Fruit fly (Drosophila melanogaster) whole organism, embryonic: ENCODE measurements around the gene CG17154.

Source experiments
- Ada2b ChIP-seq: fragments of 200-800 bp; sonication (Bioruptor generic); IDR thresholded peaks from 2 replicates; pipeline ENCODE4 v1.3.6; 2022; ENCODE audit warnings: missing biosample characterization, missing genetic modification characterization
- Aef1 ChIP-seq: fragments of 200-800 bp; sonication (Bioruptor generic); IDR thresholded peaks from 3 replicates; pipeline ENCODE4 v1.3.6; 2022; ENCODE audit warnings: missing biosample characterization, missing genetic modification characterization
- Antp ChIP-seq: fragments of 200-800 bp; sonication (Bioruptor generic); optimal IDR thresholded peaks from 3 replicates; lab custom pipeline; 2016; ENCODE audit warnings: missing biosample characterization, missing genetic modification characterization
- Bgb ChIP-seq: fragments of 200-800 bp; sonication (Bioruptor generic); IDR thresholded peaks from 2 replicates; pipeline ENCODE4 v1.3.6; 2022; ENCODE audit warnings: missing biosample characterization, missing genetic modification characterization; ENCODE audit not compliant: partially characterized antibody
- CG11696 ChIP-seq: fragments of 200-800 bp; sonication (Bioruptor generic); IDR thresholded peaks from 2 replicates; pipeline ENCODE4 v1.3.6; 2022; ENCODE audit warnings: missing biosample characterization, missing genetic modification characterization
- CG12769 ChIP-seq: fragments of 200-800 bp; sonication (Bioruptor generic); optimal IDR thresholded peaks from 2 replicates; lab custom pipeline; 2019; ENCODE audit warnings: missing biosample characterization, mild to moderate bottlenecking, missing genetic modification characterization, moderate library complexity
- CG13894 ChIP-seq: fragments of 200-800 bp; sonication (Bioruptor generic); optimal IDR thresholded peaks from 3 replicates; lab custom pipeline; 2018; ENCODE audit warnings: missing biosample characterization, mild to moderate bottlenecking, missing genetic modification characterization, moderate library complexity
- CG14860 ChIP-seq: fragments of 200-800 bp; sonication (Bioruptor generic); IDR thresholded peaks from 3 replicates; pipeline ENCODE4 v1.3.6; 2022; ENCODE audit warnings: missing biosample characterization, missing genetic modification characterization; ENCODE audit not compliant: partially characterized antibody
- CG15601 ChIP-seq: fragments of 200-800 bp; sonication (Bioruptor generic); optimal IDR thresholded peaks from 3 replicates; lab custom pipeline; 2019; ENCODE audit warnings: missing biosample characterization, mild to moderate bottlenecking, missing genetic modification characterization, moderate library complexity
- CG1602 ChIP-seq: fragments of 200-800 bp; sonication (Bioruptor generic); optimal IDR thresholded peaks from 3 replicates; lab custom pipeline; 2016; ENCODE audit warnings: missing biosample characterization, missing genetic modification characterization
- CG16779 ChIP-seq: fragments of 200-800 bp; sonication (Bioruptor generic); IDR thresholded peaks from 2 replicates; pipeline ENCODE4 v1.3.6; 2022; ENCODE audit warnings: missing biosample characterization, missing genetic modification characterization
- CG17385 ChIP-seq: fragments of 200-800 bp; sonication (Bioruptor generic); optimal IDR thresholded peaks from 3 replicates; lab custom pipeline; 2018; ENCODE audit warnings: missing biosample characterization, mild to moderate bottlenecking, missing genetic modification characterization
- CG31365 ChIP-seq: fragments of 200-800 bp; sonication (Bioruptor generic); optimal IDR thresholded peaks from 2 replicates; lab custom pipeline; 2018; ENCODE audit warnings: missing biosample characterization, mild to moderate bottlenecking, missing genetic modification characterization
- CG31388 ChIP-seq: fragments of 200-800 bp; sonication (Bioruptor generic); optimal IDR thresholded peaks from 2 replicates; lab custom pipeline; 2016; ENCODE audit warnings: missing biosample characterization, missing genetic modification characterization
- CG3281 ChIP-seq: fragments of 200-800 bp; sonication (Bioruptor generic); optimal IDR thresholded peaks from 3 replicates; lab custom pipeline; 2017; ENCODE audit warnings: missing biosample characterization, mild to moderate bottlenecking, missing genetic modification characterization
- CG33557 ChIP-seq: fragments of 200-800 bp; sonication (Bioruptor generic); optimal IDR thresholded peaks from 2 replicates; lab custom pipeline; 2019; ENCODE audit warnings: missing biosample characterization, mild to moderate bottlenecking, missing genetic modification characterization, moderate library complexity
- CG5180 ChIP-seq: fragments of 200-800 bp; sonication (Bioruptor generic); optimal IDR thresholded peaks from 3 replicates; lab custom pipeline; 2017; ENCODE audit warnings: missing biosample characterization, missing genetic modification characterization, mild to moderate bottlenecking, moderate library complexity, missing genetic modification reagents
- CG6175 ChIP-seq: fragments of 200-800 bp; sonication (Bioruptor generic); IDR thresholded peaks from 3 replicates; pipeline ENCODE4 v1.3.6; 2022; ENCODE audit warnings: missing biosample characterization, missing genetic modification characterization
- CG6813 ChIP-seq: fragments of 200-800 bp; sonication (Bioruptor generic); optimal IDR thresholded peaks from 2 replicates; lab custom pipeline; 2017; ENCODE audit warnings: missing biosample characterization, missing genetic modification characterization, mild to moderate bottlenecking, moderate library complexity, missing genetic modification reagents
- CG7357 ChIP-seq: fragments of 200-800 bp; sonication (Bioruptor generic); IDR thresholded peaks from 3 replicates; pipeline ENCODE4 v1.3.6; 2022; ENCODE audit warnings: missing biosample characterization, missing genetic modification characterization
- CG7987 ChIP-seq: fragments of 200-800 bp; sonication (Bioruptor generic); optimal IDR thresholded peaks from 2 replicates; lab custom pipeline; 2018; ENCODE audit warnings: missing biosample characterization, mild to moderate bottlenecking, missing genetic modification characterization, moderate library complexity
- CG8388 ChIP-seq: fragments of 200-800 bp; sonication (Bioruptor generic); optimal IDR thresholded peaks from 2 replicates; lab custom pipeline; 2019; ENCODE audit warnings: missing biosample characterization, mild to moderate bottlenecking, missing genetic modification characterization, moderate library complexity
- CG8765 ChIP-seq: fragments of 200-800 bp; sonication (Bioruptor generic); IDR thresholded peaks from 2 replicates; pipeline ENCODE4 v1.3.6; 2022; ENCODE audit warnings: missing biosample characterization, missing genetic modification characterization
- Dp ChIP-seq: fragments of 200-800 bp; sonication (Bioruptor generic); optimal IDR thresholded peaks from 2 replicates; lab custom pipeline; 2018; ENCODE audit warnings: missing biosample characterization, mild to moderate bottlenecking, missing genetic modification characterization, moderate library complexity
- GATAe ChIP-seq: fragments of 200-800 bp; sonication (Bioruptor generic); conservative IDR thresholded peaks from 2 replicates; pipeline ENCODE4 v1.3.6; 2022; ENCODE audit warnings: missing biosample characterization, missing genetic modification characterization
- Hmx ChIP-seq: fragments of 200-800 bp; sonication (Bioruptor generic); optimal IDR thresholded peaks from 2 replicates; lab custom pipeline; 2016; ENCODE audit warnings: missing biosample characterization, missing genetic modification characterization
- Hsf ChIP-seq: fragments of 200-800 bp; sonication (Bioruptor generic); optimal IDR thresholded peaks from 3 replicates; lab custom pipeline; 2016; ENCODE audit warnings: missing biosample characterization, missing genetic modification characterization
- Lhr ChIP-seq: fragments of 200-800 bp; sonication (Bioruptor generic); optimal IDR thresholded peaks from 3 replicates; lab custom pipeline; 2017; ENCODE audit warnings: mild to moderate bottlenecking, missing biosample characterization, missing genetic modification reagents, missing genetic modification characterization
- Med ChIP-seq: fragments of 200-800 bp; sonication (Bioruptor generic); peaks from one replicate; lab custom pipeline; 2016; ENCODE audit warnings: missing biosample characterization, missing genetic modification characterization, mild to moderate bottlenecking, inconsistent platforms, moderate library complexity
- Meics ChIP-seq: fragments of 200-800 bp; sonication (Bioruptor generic); optimal IDR thresholded peaks from 2 replicates; lab custom pipeline; 2017; ENCODE audit warnings: missing biosample characterization, mild to moderate bottlenecking, missing genetic modification characterization
- NK7.1 ChIP-seq: fragments of 200-800 bp; sonication (Bioruptor generic); optimal IDR thresholded peaks from 3 replicates; lab custom pipeline; 2016; ENCODE audit warnings: missing biosample characterization, missing genetic modification characterization
- Ravus ChIP-seq: fragments of 200-800 bp; sonication (Bioruptor generic); IDR thresholded peaks from 2 replicates; pipeline ENCODE4 v1.3.6; 2022; ENCODE audit warnings: missing biosample characterization, missing genetic modification characterization
- Side ChIP-seq: fragments of 200-800 bp; sonication (Bioruptor generic); optimal IDR thresholded peaks from 2 replicates; lab custom pipeline; 2016; ENCODE audit warnings: missing biosample characterization, missing genetic modification characterization
- cad ChIP-seq: fragments of >200 bp; optimal IDR thresholded peaks from 2 replicates; lab custom pipeline; 2017; ENCODE audit warnings: missing biosample characterization, missing genetic modification characterization
- corto ChIP-seq: fragments of 200-800 bp; sonication (Bioruptor generic); optimal IDR thresholded peaks from 2 replicates; lab custom pipeline; 2016; ENCODE audit warnings: missing biosample characterization, mild to moderate bottlenecking, missing genetic modification characterization, moderate library complexity
- crc ChIP-seq: fragments of 200-800 bp; sonication (Bioruptor generic); optimal IDR thresholded peaks from 2 replicates; lab custom pipeline; 2016; ENCODE audit warnings: missing biosample characterization, missing genetic modification characterization
- disco-r ChIP-seq: fragments of 200-800 bp; sonication (Bioruptor generic); optimal IDR thresholded peaks from 2 replicates; lab custom pipeline; 2016; ENCODE audit warnings: missing biosample characterization, missing genetic modification characterization
- dpn ChIP-seq, 2 experiments: fragments of 200-800 bp; sonication (Bioruptor generic); optimal IDR thresholded peaks; 3 replicates each; lab custom pipeline; 2016; ENCODE audit warnings: missing biosample characterization in 2 of 2, missing genetic modification characterization in 2 of 2
- fd96Cb ChIP-seq: fragments of 200-800 bp; sonication (Bioruptor generic); optimal IDR thresholded peaks from 2 replicates; lab custom pipeline; 2018; ENCODE audit warnings: missing biosample characterization, mild to moderate bottlenecking, missing genetic modification characterization, moderate library complexity
- grn ChIP-seq: fragments of 200-800 bp; sonication (Bioruptor generic); optimal IDR thresholded peaks from 3 replicates; lab custom pipeline; 2017; ENCODE audit warnings: missing biosample characterization, missing genetic modification characterization
- insv ChIP-seq, 2 experiments: fragments of 200-800 bp; sonication (Bioruptor generic); optimal IDR thresholded peaks; 3 replicates each; lab custom pipeline; 2016 to 2018; ENCODE audit warnings: missing biosample characterization in 2 of 2, missing genetic modification characterization in 2 of 2
- ken ChIP-seq: fragments of 200-800 bp; sonication (Bioruptor generic); IDR thresholded peaks from 3 replicates; pipeline ENCODE4 v1.3.6; 2022; ENCODE audit warnings: missing biosample characterization, missing genetic modification characterization
- lab ChIP-seq: fragments of 200-800 bp; sonication (Bioruptor generic); optimal IDR thresholded peaks from 3 replicates; lab custom pipeline; 2017; ENCODE audit warnings: missing biosample characterization, missing genetic modification characterization, mild to moderate bottlenecking, moderate library complexity, missing genetic modification reagents
- lilli ChIP-seq: fragments of 200-800 bp; sonication (Bioruptor generic); optimal IDR thresholded peaks from 3 replicates; lab custom pipeline; 2016; ENCODE audit warnings: missing biosample characterization, missing genetic modification characterization
- pnt ChIP-seq: fragments of 200-800 bp; sonication (Bioruptor generic); optimal IDR thresholded peaks from 3 replicates; lab custom pipeline; 2016; ENCODE audit warnings: missing biosample characterization, missing genetic modification characterization
- sd ChIP-seq: fragments of 200-800 bp; sonication (Bioruptor generic); optimal IDR thresholded peaks from 3 replicates; lab custom pipeline; 2018; ENCODE audit warnings: missing biosample characterization, mild to moderate bottlenecking, missing genetic modification characterization, moderate library complexity
- ssp ChIP-seq: fragments of 200-800 bp; sonication (Bioruptor generic); IDR thresholded peaks from 2 replicates; pipeline ENCODE4 v1.3.6; 2022; ENCODE audit warnings: missing biosample characterization, missing genetic modification characterization
- sug ChIP-seq: fragments of 200-800 bp; optimal IDR thresholded peaks from 2 replicates; lab custom pipeline; 2019; ENCODE audit warnings: missing biosample characterization, mild to moderate bottlenecking, missing genetic modification characterization, moderate library complexity
- unpg ChIP-seq: fragments of 200-800 bp; sonication (Bioruptor generic); optimal IDR thresholded peaks from 3 replicates; lab custom pipeline; 2018; ENCODE audit warnings: missing biosample characterization, mild to moderate bottlenecking, missing genetic modification characterization, moderate library complexity

The CG17154 gene

DNA sequence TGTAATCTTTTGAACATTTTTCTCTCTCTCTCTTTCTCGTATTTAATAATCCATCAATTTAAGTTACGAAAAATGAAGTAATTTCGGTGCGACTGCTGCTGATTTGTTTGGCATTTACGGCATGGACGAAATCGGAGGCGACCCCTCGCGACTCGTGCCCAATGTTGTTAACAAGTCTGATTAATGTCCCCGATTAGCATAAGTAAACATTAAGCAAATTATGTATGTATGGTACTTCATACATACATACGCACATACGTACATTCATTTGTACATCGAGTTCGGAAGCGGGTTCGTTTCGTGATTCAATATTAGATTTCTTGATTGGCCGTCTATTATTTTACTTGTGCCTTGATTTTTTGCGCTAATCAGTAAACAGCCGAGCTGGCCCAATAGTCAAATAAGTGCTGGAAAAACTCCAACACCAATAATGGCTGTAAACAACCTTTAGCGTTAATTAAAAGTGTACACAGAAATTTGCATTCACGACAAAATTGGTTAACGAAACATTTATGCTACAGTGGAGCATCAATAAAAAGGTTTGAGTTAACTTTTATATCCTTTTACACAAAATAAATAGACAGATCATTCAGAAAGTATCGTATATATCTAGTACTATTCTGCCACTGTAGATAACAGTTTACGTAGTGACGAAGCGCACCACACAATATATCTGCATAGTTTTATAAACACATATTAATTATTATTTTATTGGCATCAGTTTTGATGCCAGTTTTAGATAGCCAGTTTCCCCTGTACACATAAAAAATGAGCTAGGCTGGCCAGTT, 2.7 kb downstream of the CG17154 start (continued):
- TF ChIP-seq insv (GFP tag; optimal IDR thresholded peaks at IDR 0.05; lab: Kevin White, UChicago) (no peak), Hsf (GFP tag; lab: Kevin White, UChicago) (peak; percentile 50), CG14860 (GFP tag; lab: Robert Waterston, UW) (no peak), CG33557 (GFP tag; lab: Kevin White, UChicago) (no peak), CG13894 (peak; percentile 38), Side (GFP tag; lab: Kevin White, UChicago) (no peak), sd (tag; lab: Kevin White, UChicago) (peak; percentile 20), Meics (GFP tag; lab: Kevin White, UChicago) (peak; percentile 89), CG6813 (peak; percentile 38), corto (GFP tag; lab: Kevin White, UChicago) (no peak), cad (GFP tag; lab: Kevin White, UChicago) (no peak), CG5180 (GFP tag; lab: Kevin White, UChicago) (peak; percentile 59), CG17385 (GFP tag; lab: Kevin White, UChicago) (peak; percentile 67), Ada2b (GFP tag; lab: Robert Waterston, UW) (peak; percentile 70), lilli (GFP tag; lab: Kevin White, UChicago) (peak; percentile 69), Hmx (GFP tag; lab: Kevin White, UChicago) (no peak), fd96Cb (tag; lab: Kevin White, UChicago) (peak; percentile 32), Bgb (GFP tag; lab: Robert Waterston, UW) (no peak), GATAe (GFP tag; lab: Robert Waterston, UW) (no peak; the same call in 1 of the 2 replicates), sug (tag; lab: Kevin White, UChicago) (peak; percentile 74), CG11696 (GFP tag; lab: Robert Waterston, UW) (no peak), pnt (no peak), CG6175 (GFP tag; lab: Robert Waterston, UW) (no peak), Ravus (GFP tag; lab: Robert Waterston, UW) (peak; percentile 38), CG8765 (GFP tag; lab: Robert Waterston, UW) (no peak), disco-r (GFP tag; lab: Kevin White, UChicago) (no peak), CG12769 (tag; lab: Kevin White, UChicago) (peak; percentile 68), lab (GFP tag; lab: Kevin White, UChicago) (peak; percentile 76), Antp (peak; percentile 22), CG31365 (no peak), CG1602 (GFP tag; lab: Kevin White, UChicago) (peak; percentile 41), Lhr (no peak), Med (peak; percentile 80), Dp (GFP tag; lab: Kevin White, UChicago) (no peak), CG3281 (GFP tag; lab: Kevin White, UChicago) (peak; percentile 74), Aef1 (GFP tag; lab: Robert Waterston, UW) (peak; percentile 69), ssp (no peak), grn (GFP tag; lab: Kevin White, UChicago) (no peak), ken (GFP tag; lab: Robert Waterston, UW) (0 out of 3 replicates have a peak, but pooled peaks have one; percentile 55), CG7357 (GFP tag; lab: Robert Waterston, UW) (no peak; the same call in 2 of the 3 replicates), CG31388 (GFP tag; lab: Kevin White, UChicago) (no peak), CG7987 (GFP tag; lab: Kevin White, UChicago) (peak; percentile 49), dpn (GFP tag; optimal IDR thresholded peaks at IDR 0.05; lab: Kevin White, UChicago) (peak; percentile 47 to 69), CG15601 (tag; lab: Kevin White, UChicago) (no peak), crc (GFP tag; lab: Kevin White, UChicago) (no peak), unpg (GFP tag; lab: Kevin White, UChicago) (peak; percentile 56), CG8388 (peak; percentile 2), NK7.1 (no peak), CG16779 (GFP tag; lab: Robert Waterston, UW) (peak; percentile 21; the same call in 1 of the 2 replicates)
